Worm (Caenorhabditis elegans) whole organism, L1 larva: ENCODE measurements around the gene F28H6.8.

Experiments
- mef-2 ChIP-seq: fragments of 150-350 bp; optimal IDR thresholded peaks from 2 replicates; lab custom pipeline; 2014; ENCODE audit warnings: missing biosample characterization, missing genetic modification characterization
- nhr-237 ChIP-seq: fragments of 150-350 bp; optimal IDR thresholded peaks from 2 replicates; lab custom pipeline; 2014; ENCODE audit warnings: missing biosample characterization, missing genetic modification characterization
- nhr-90 ChIP-seq: sonication (generic microtip); optimal IDR thresholded peaks from 2 replicates; lab custom pipeline; 2016; ENCODE audit warnings: mild to moderate bottlenecking, missing genetic modification characterization, missing compliant biosample characterization; ENCODE audit not compliant: poor library complexity
- pag-3 ChIP-seq: sonication (generic microtip); optimal IDR thresholded peaks from 2 replicates; lab custom pipeline; 2017; ENCODE audit warnings: missing genetic modification characterization, mild to moderate bottlenecking, missing compliant biosample characterization, antibody characterized with exemption, borderline replicate concordance; ENCODE audit not compliant: insufficient read depth
- sup-37 ChIP-seq: fragments of 200-800 bp; sonication (Bioruptor generic); optimal IDR thresholded peaks from 2 replicates; lab custom pipeline; 2018; ENCODE audit warnings: mild to moderate bottlenecking, missing genetic modification characterization, missing compliant biosample characterization
- swsn-7 ChIP-seq: sonication (generic microtip); optimal IDR thresholded peaks from 2 replicates; lab custom pipeline; 2016; ENCODE audit warnings: missing genetic modification characterization, missing compliant biosample characterization

F28H6.8 gene

DNA sequence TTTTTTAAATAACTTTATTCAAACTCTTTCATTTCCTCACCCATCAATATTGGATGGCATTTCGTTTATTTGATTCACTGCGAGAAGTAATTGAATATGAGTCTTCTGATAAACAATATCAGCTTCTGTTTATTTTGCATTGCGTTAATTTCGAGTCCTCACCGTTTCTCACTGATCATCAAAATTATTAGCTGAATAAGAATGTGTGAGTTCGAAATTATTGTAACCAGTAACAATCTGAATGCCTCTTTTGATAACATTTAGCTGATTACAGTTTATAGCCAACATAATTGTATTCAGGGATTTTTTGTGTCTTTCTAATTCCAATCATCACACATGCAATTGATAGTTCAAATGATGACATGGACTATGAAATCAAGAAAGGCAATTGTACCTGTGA lies 48.9 kb downstream of the F28H6.8 start, which contains the start of gene F16B12.1:
TSS of gene F16B12.1 (plus strand) at position 301 of the 400 bp plus-strand sequence.
- TF ChIP-seq swsn-7, result no peak
- TF ChIP-seq nhr-90 (tag; lab: Kevin White, UChicago), result no peak

DNA sequence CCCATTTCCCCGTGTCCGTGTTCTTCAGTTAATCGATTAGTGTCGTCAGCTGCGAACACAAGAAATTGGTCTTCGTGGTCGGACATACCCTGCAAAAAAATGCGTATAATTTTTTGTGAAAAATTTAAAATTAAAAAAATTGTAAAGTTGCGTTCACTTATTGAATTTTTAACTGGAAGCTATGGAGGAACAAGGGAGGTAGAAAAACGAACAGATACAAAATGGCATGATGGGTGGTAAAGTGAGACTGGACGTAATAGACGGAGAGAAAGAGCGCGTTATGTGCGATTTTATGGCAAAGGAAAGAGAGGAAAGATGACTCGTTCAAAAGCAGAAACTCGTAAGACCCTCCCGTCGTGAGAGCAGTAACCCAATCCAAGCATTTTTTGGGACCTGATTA lies 49.9 kb downstream of the F28H6.8 start, which contains the start of gene C33G3.6:
TSS of gene C33G3.6 (minus strand) at position 101 of the 400 bp plus-strand sequence.
- TF ChIP-seq mef-2 (tag; lab: Kevin White, UChicago) (no peak), nhr-237 (no peak), pag-3 (tag; lab: Kevin White, UChicago) (no peak), sup-37 (GFP tag; lab: Kevin White, UChicago) (no peak)
